Worm (Caenorhabditis elegans): Measurements from ENCODE around the gene F55C12.6.
A peak's percentile ranks its signal among the peaks of the same experiment; 100 is the strongest.

Gene F55C12.6

ce11 chrII:5892813-5893212 lies 16.9 kb upstream of the F55C12.6 start (continued):
- no peak for TF ChIP-seq Y95B8A.8 (GFP tag; IDR thresholded peaks at IDR 0.05)
- TF ChIP-seq attf-5 (GFP tag; optimal IDR thresholded peaks at IDR 0.05) = no peak
- peak; percentile 25 for TF ChIP-seq ztf-26 (tag; optimal IDR thresholded peaks at IDR 0.05)
- TF ChIP-seq aptf-3 (GFP tag; IDR thresholded peaks at IDR 0.05) = no peak
- no peak for TF ChIP-seq F49E8.2 (tag; optimal IDR thresholded peaks at IDR 0.05; ENCODE audit: insufficient read depth)
- no peak for TF ChIP-seq lin-26 (GFP tag; IDR thresholded peaks at IDR 0.05)
- no peak for TF ChIP-seq K11D2.4 (GFP tag; IDR thresholded peaks at IDR 0.05)
- TF ChIP-seq ceh-27 (GFP tag; optimal IDR thresholded peaks at IDR 0.05) = no peak
- no peak for TF ChIP-seq him-1 (tag; optimal IDR thresholded peaks at IDR 0.05)
- no peak for TF ChIP-seq B0336.3 (GFP tag; IDR thresholded peaks at IDR 0.05)
- no peak for TF ChIP-seq ZK185.1 (tag; optimal IDR thresholded peaks at IDR 0.05; ENCODE audit: poor library complexity, severe bottlenecking)
- no peak for TF ChIP-seq nhr-27 (tag; optimal IDR thresholded peaks at IDR 0.05)
- TF ChIP-seq hsf-1 (GFP tag; IDR thresholded peaks at IDR 0.05) = no peak
- peak; percentile 55 for TF ChIP-seq repo-1 (tag; optimal IDR thresholded peaks at IDR 0.05)
- no peak for TF ChIP-seq ztf-18 (tag; optimal IDR thresholded peaks at IDR 0.05)
- no peak for TF ChIP-seq lin-40 (tag; optimal IDR thresholded peaks at IDR 0.05)
- no peak for TF ChIP-seq F39B2.1 (GFP tag; IDR thresholded peaks at IDR 0.05)
- no peak for TF ChIP-seq efl-1 (GFP tag; optimal IDR thresholded peaks at IDR 0.05)
- TF ChIP-seq bed-2 (GFP tag; IDR thresholded peaks at IDR 0.05) = no peak

- TF ChIP-seq nhr-179 (tag; optimal IDR thresholded peaks at IDR 0.05) = no peak
- TF ChIP-seq cebp-1 (GFP tag; IDR thresholded peaks at IDR 0.05) = 0 out of 2 replicates have a peak, but pooled peaks have one; percentile 26
- peak; percentile 78 for TF ChIP-seq cebp-1 (tag; optimal IDR thresholded peaks at IDR 0.05)
- TF ChIP-seq ceh-58 (GFP tag; IDR thresholded peaks at IDR 0.05) = no peak
- TF ChIP-seq egrh-3 (GFP tag; IDR thresholded peaks at IDR 0.05) = no peak
- no peak for TF ChIP-seq snpc-1.1 (tag; optimal IDR thresholded peaks at IDR 0.05; ENCODE audit: insufficient read depth)
- TF ChIP-seq ama-1 (optimal IDR thresholded peaks at IDR 0.05) = no peak
- TF ChIP-seq ama-1 (GFP tag; optimal IDR thresholded peaks at IDR 0.05) = no peak
- TF ChIP-seq egl-18 (GFP tag; IDR thresholded peaks at IDR 0.05) = no peak
- TF ChIP-seq hsf-1 (GFP tag; IDR thresholded peaks at IDR 0.05) = no peak
These were observed 13.6 kb upstream of the F55C12.6 start for ce11 chrII:5889417-5890139.

ce11 chrII:5885966-5886621 lies 10.1 kb upstream of the F55C12.6 start:
- no peak for TF ChIP-seq ztf-28 (GFP tag; IDR thresholded peaks at IDR 0.05)
- TF ChIP-seq attf-3 (GFP tag; conservative IDR thresholded peaks at IDR 0.05) = no peak
- TF ChIP-seq Y79H2A.3 (GFP tag; conservative IDR thresholded peaks at IDR 0.05) = no peak
- peak; percentile 16; the same call in 1 of the 2 replicates for TF ChIP-seq hmg-1.2 (GFP tag; IDR thresholded peaks at IDR 0.05)
- TF ChIP-seq dox-1 (GFP tag; IDR thresholded peaks at IDR 0.05) = 0 out of 2 replicates have a peak, but pooled peaks have one; percentile 27
- peak; percentile 43 for TF ChIP-seq nhr-80 (tag; optimal IDR thresholded peaks at IDR 0.05)
- no peak for TF ChIP-seq mxl-1 (tag; optimal IDR thresholded peaks at IDR 0.05)
- TF ChIP-seq tbx-9 (tag; optimal IDR thresholded peaks at IDR 0.05; ENCODE audit: borderline replicate concordance) = no peak
- TF ChIP-seq K11D2.4 (GFP tag; IDR thresholded peaks at IDR 0.05) = no peak
- peak; percentile 64 for TF ChIP-seq lin-40 (tag; optimal IDR thresholded peaks at IDR 0.05)
- TF ChIP-seq cebp-1 (GFP tag; IDR thresholded peaks at IDR 0.05) = peak; percentile 76; the same call in 1 of the 2 replicates
- TF ChIP-seq cebp-1 (tag; optimal IDR thresholded peaks at IDR 0.05) = peak; percentile 94
- TF ChIP-seq madf-10 (tag; optimal IDR thresholded peaks at IDR 0.05) = no peak
- no peak for TF ChIP-seq nhr-90 (tag; optimal IDR thresholded peaks at IDR 0.05)
- no peak for TF ChIP-seq cebp-2 (GFP tag; IDR thresholded peaks at IDR 0.05)
- no peak for TF ChIP-seq die-1 (tag; optimal IDR thresholded peaks at IDR 0.05)

All from whole organism, young adult.